Worm (Caenorhabditis elegans) whole organism, L4/young adult: ENCODE results near the gene C16D9.6.

ENCODE experiments used
- W03F9.2 ChIP-seq: fragments of 150-350 bp; optimal IDR thresholded peaks from 2 replicates; lab custom pipeline; 2014; ENCODE audit warnings: missing biosample characterization, missing genetic modification characterization
- dao-5 ChIP-seq: sonication (generic microtip); optimal IDR thresholded peaks from 2 replicates; lab custom pipeline; 2016; ENCODE audit warnings: missing genotype, missing genetic modification characterization, moderate library complexity, missing compliant biosample characterization
- him-1 ChIP-seq: sonication (generic microtip); optimal IDR thresholded peaks from 2 replicates; lab custom pipeline; 2016; ENCODE audit warnings: missing genotype, missing genetic modification reagents, missing genetic modification characterization, missing compliant biosample characterization

DNA sequence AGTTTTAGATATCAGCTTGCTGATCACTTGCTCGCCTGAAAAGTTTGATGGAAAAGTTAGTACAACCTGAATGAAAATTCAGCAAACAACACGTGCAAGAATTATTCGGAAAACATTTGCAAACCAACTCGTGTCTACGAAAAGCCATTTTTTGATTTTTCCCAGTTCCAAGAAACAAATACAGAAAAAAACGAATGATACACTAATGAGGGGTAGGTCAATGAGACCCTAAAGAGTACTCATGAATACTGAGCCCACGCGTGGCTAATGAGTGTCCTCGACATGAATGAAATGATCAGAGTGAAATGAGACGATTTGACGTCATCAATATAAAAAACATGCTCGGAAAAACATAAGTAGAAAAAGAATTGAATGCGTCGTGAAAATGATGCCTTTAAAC, 38.1 kb downstream of the C16D9.6 start:
- TF ChIP-seq dao-5 (tag; lab: Kevin White, UChicago), result no peak
- no peak for TF ChIP-seq him-1 (tag; lab: Kevin White, UChicago)
- no peak for TF ChIP-seq W03F9.2 (tag; lab: Kevin White, UChicago)
